Worm (Caenorhabditis elegans) whole organism, midembryonic: ENCODE data around the gene mek-1.

ENCODE experiments used
- T22C8.4 ChIP-seq: fragments of 200-800 bp; sonication (Bioruptor generic); IDR thresholded peaks from 2 replicates; pipeline ENCODE4 v1.3.6; 2022; ENCODE audit warnings: missing genetic modification characterization, missing compliant biosample characterization
- cog-1 ChIP-seq: sonication (generic microtip); optimal IDR thresholded peaks from 2 replicates; lab custom pipeline; 2016; ENCODE audit warnings: missing genetic modification characterization, missing compliant biosample characterization
- flt-1 ChIP-seq: fragments of 200-800 bp; sonication (Bioruptor generic); IDR thresholded peaks from 2 replicates; pipeline ENCODE4 v1.3.6; 2022; ENCODE audit warnings: missing genetic modification characterization, missing compliant biosample characterization
- klf-2 ChIP-seq: fragments of 200-800 bp; sonication (Bioruptor generic); conservative IDR thresholded peaks from 2 replicates; pipeline ENCODE4 v1.3.6; 2022; ENCODE audit warnings: missing genetic modification reagents, missing genetic modification characterization, missing compliant biosample characterization
- med-1 ChIP-seq: sonication (generic microtip); optimal IDR thresholded peaks from 2 replicates; lab custom pipeline; 2017; ENCODE audit warnings: missing genetic modification characterization, mild to moderate bottlenecking, missing compliant biosample characterization, antibody characterized with exemption, missing genetic modification reagents; ENCODE audit not compliant: insufficient read depth
- ref-1 ChIP-seq: fragments of 200-800 bp; sonication (Bioruptor generic); conservative IDR thresholded peaks from 2 replicates; pipeline ENCODE4 v1.3.6; 2022; ENCODE audit warnings: missing genetic modification reagents, missing genetic modification characterization, missing compliant biosample characterization
- tab-1 ChIP-seq: fragments of 200-800 bp; sonication (Bioruptor generic); IDR thresholded peaks from 2 replicates; pipeline ENCODE4 v1.3.6; 2022; ENCODE audit warnings: missing genetic modification characterization, missing compliant biosample characterization
- ztf-23 ChIP-seq: fragments of 200-800 bp; sonication (Bioruptor generic); IDR thresholded peaks from 2 replicates; pipeline ENCODE4 v1.3.6; 2022; ENCODE audit warnings: missing genetic modification reagents, missing genetic modification characterization, missing compliant biosample characterization
- ztf-29 ChIP-seq: fragments of 200-800 bp; sonication (Bioruptor generic); IDR thresholded peaks from 2 replicates; pipeline ENCODE4 v1.3.6; 2022; ENCODE audit warnings: missing genetic modification reagents, missing genetic modification characterization, missing compliant biosample characterization

Gene mek-1

DNA sequence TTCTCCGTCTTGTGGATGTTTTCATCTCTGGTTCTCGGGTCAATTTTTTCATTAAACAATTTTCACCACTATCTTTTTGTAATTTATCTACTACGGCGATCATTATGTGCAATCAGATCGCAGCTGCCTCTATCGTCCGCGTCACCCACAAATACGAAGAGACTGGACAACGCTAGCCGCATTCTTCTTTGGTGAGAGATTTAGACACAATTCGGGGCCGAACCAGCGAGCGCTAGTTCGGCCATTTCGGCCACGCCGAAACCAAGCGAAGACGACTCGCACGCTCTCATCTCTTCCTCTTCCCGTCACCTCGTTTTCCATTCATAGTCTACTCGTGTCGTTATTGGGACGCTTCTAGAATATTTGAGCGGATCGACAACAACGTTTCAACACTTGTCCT, 6.7 kb downstream of the mek-1 start, which contains the start of gene gly-12:
Gene gly-12, plus strand, starts transcription at position 117 of the 400 bp plus-strand sequence.
- no peak for TF ChIP-seq tab-1 (GFP tag; lab: Robert Waterston, UW)
- no peak for TF ChIP-seq flt-1
- no peak for TF ChIP-seq klf-2 (GFP tag; lab: Robert Waterston, UW)
- no peak for TF ChIP-seq ztf-29
- no peak for TF ChIP-seq cog-1
- no peak for TF ChIP-seq ref-1
- TF ChIP-seq T22C8.4 (GFP tag; lab: Robert Waterston, UW): no peak
- TF ChIP-seq med-1 (GFP tag; lab: Kevin White, UChicago): no peak
- no peak for TF ChIP-seq ztf-23 (GFP tag; lab: Robert Waterston, UW)

DNA sequence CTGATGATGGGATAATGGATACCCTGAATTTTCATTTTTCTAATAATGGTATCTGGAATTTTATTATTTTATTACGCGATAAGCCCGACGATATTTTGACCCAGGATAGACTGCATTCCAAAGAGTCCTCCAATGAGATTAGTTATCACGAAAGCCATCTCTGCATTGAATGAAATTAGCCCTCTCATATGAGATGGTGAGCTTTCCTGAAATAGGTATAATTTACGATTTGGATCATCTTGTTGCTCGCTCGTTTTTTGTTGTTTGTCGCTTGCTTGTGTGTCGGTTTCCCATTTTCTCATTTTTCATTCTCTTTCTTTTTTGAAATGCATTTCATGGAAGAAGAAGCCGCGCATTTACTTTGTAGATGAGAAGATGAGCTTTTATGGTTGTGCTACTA, 12.5 kb downstream of the mek-1 start:
- TF ChIP-seq med-1 (GFP tag; lab: Kevin White, UChicago) (no peak), ztf-29 (no peak), ref-1 (no peak), tab-1 (GFP tag; lab: Robert Waterston, UW) (no peak), T22C8.4 (GFP tag; lab: Robert Waterston, UW) (no peak), cog-1 (no peak), ztf-23 (GFP tag; lab: Robert Waterston, UW) (no peak), flt-1 (no peak)

DNA sequence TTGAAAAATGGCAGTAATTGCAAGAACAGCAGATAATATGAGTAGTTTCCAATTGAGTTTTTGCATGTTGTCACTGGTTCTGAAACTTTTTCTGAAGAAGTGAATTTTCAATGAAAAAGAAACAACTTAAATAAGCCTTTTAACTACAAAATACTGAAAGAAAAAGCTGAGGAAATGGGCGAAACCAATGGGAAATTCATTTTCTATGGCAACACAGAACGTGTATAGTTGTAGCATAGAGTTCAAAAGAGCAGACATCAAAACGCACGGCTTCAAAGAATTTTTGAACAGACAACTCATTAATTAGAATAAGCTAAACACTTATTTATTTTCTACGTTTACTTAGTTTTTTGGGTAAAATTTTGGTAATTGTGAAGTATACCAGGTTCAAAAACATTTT, 14.0 kb downstream of the mek-1 start, which contains the start of gene F48E3.2:
Gene F48E3.2, minus strand, starts transcription at position 101 of the 400 bp plus-strand sequence.
- no peak for TF ChIP-seq tab-1 (GFP tag; lab: Robert Waterston, UW)
- TF ChIP-seq ztf-29: no peak
- TF ChIP-seq ztf-23 (GFP tag; lab: Robert Waterston, UW): no peak
- TF ChIP-seq klf-2 (GFP tag; lab: Robert Waterston, UW): no peak
- TF ChIP-seq med-1 (GFP tag; lab: Kevin White, UChicago): no peak
- no peak for TF ChIP-seq flt-1

DNA sequence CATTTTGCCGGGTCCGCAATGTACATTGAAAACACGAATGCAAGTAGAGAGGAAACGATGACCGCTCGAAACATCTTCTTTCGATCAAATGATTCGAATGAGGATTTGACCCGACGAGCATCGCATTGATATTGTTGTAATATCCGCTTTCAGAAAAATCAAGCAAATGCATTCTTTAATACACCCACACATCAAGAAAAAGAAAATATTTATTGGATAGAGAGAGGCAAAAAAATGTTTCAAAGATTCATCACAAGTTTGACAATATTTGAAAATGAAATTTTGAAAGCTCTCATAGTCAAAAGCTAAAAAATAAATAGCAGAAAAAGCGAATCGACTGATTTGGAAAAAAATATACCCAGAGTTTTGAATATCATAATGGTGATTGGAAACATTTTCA, 16.4 kb downstream of the mek-1 start, which contains the start of gene try-14:
Gene try-14, minus strand, starts transcription at position 101 of the 400 bp plus-strand sequence.
- TF ChIP-seq med-1 (GFP tag; lab: Kevin White, UChicago): no peak
- no peak for TF ChIP-seq flt-1
- no peak for TF ChIP-seq tab-1 (GFP tag; lab: Robert Waterston, UW)
- TF ChIP-seq ztf-29: no peak
- no peak for TF ChIP-seq cog-1
- no peak for TF ChIP-seq klf-2 (GFP tag; lab: Robert Waterston, UW)
- no peak for TF ChIP-seq ztf-23 (GFP tag; lab: Robert Waterston, UW)
- no peak for TF ChIP-seq ref-1
- TF ChIP-seq T22C8.4 (GFP tag; lab: Robert Waterston, UW): no peak

DNA sequence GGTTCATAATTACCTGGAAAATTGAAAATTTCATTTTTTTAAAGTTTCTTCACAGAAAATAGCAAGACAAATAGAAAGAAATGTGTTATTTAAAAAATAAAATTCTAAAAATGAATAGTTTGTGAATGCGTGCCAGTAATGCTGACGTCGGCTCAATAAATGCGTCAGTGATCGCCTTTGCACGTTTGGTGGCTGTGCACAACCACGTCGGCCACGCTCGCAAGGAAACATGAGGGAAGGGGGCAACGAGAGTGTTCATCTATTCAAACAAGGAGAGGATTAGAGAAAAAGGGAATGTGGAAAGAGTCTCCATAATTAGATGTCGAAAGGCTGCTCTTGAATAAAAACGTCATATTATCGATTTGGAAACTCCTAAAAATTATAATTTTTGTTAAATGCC, 21.9 kb downstream of the mek-1 start, which contains the start of gene uggt-1:
Gene uggt-1, minus strand, starts transcription at position 13 of the 400 bp plus-strand sequence.
- no peak for TF ChIP-seq ref-1
- no peak for TF ChIP-seq T22C8.4 (GFP tag; lab: Robert Waterston, UW)
- TF ChIP-seq ztf-29: no peak
- TF ChIP-seq flt-1: peak; percentile 72
- TF ChIP-seq med-1 (GFP tag; lab: Kevin White, UChicago): peak; percentile 14
- peak; percentile 78 for TF ChIP-seq cog-1
- TF ChIP-seq klf-2 (GFP tag; lab: Robert Waterston, UW): no peak
- TF ChIP-seq tab-1 (GFP tag; lab: Robert Waterston, UW): 0 out of 2 replicates have a peak, but pooled peaks have one; percentile 46
- TF ChIP-seq ztf-23 (GFP tag; lab: Robert Waterston, UW): peak; percentile 57; the same call in 1 of the 2 replicates

DNA sequence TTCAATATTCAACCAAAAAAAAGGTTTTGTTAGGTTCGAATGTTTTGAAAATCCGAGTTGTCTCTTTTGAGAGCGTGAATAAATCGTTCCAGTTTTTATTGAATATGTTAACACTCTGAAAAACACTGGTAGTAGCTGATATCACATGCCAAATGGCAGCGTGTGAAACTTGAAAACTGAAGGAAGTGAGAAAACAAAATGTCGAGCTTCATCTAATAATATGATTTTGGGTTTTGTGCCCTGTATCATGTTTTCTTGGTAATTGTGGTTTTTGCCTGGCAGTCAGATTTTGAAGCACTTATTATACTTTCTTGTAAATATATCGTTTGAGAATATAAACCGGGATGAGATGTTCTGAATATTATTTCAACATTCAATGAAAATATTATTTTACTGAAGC, 23.8 kb downstream of the mek-1 start, which contains the start of gene F48E3.6:
Gene F48E3.6, minus strand, starts transcription at position 101 of the 400 bp plus-strand sequence.
- TF ChIP-seq T22C8.4 (GFP tag; lab: Robert Waterston, UW) (no peak), ref-1 (no peak), klf-2 (GFP tag; lab: Robert Waterston, UW) (no peak), cog-1 (no peak), ztf-29 (no peak), flt-1 (no peak), med-1 (GFP tag; lab: Kevin White, UChicago) (no peak), tab-1 (GFP tag; lab: Robert Waterston, UW) (no peak), ztf-23 (GFP tag; lab: Robert Waterston, UW) (no peak)

DNA sequence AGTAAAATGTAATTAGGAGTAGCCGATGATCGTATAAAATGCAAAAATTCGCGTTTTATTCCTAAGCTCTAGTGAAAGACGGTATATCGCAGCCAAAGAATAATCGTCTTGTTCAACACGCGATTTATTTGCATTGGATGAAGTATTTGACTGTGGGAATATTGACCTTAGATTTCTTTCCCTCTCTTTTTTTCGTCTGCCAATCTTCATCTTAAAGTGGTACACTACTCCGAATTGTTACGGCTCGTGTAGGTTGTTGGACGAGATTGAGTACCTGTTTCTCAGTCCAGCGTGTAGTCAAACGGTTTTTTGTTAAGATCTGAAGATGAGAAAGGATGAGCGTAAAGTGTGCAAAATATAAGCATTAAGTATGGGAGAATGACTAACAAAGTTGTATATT, 27.5 kb downstream of the mek-1 start, which contains the start of gene lgc-11:
Gene lgc-11, minus strand, starts transcription at position 101 of the 400 bp plus-strand sequence.
- TF ChIP-seq med-1 (GFP tag; lab: Kevin White, UChicago): no peak
- TF ChIP-seq T22C8.4 (GFP tag; lab: Robert Waterston, UW): no peak
- TF ChIP-seq ztf-29: no peak
- TF ChIP-seq cog-1: no peak
- TF ChIP-seq ref-1: no peak
- TF ChIP-seq tab-1 (GFP tag; lab: Robert Waterston, UW): no peak
- TF ChIP-seq ztf-23 (GFP tag; lab: Robert Waterston, UW): no peak
- no peak for TF ChIP-seq flt-1
- no peak for TF ChIP-seq klf-2 (GFP tag; lab: Robert Waterston, UW)

DNA sequence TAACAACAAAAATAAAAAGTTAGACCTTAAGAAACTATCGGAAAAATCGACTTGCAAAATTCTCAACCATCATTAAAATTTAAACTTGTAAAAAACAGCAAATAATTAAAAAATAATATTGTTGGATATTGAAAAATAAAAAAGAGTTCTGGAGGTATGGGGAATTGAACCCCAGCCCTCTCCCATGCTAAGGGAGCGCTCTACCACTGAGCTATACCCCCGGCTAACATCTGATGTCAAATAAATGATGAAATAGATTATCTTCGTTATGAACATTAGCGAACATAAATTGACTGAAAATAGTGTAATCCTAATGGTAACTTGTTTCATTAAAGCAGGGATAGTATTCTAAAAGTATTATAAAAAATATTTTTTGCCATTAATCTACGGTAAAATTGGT, 28.1 kb downstream of the mek-1 start:
- TF ChIP-seq ztf-23 (GFP tag; lab: Robert Waterston, UW) (no peak), med-1 (GFP tag; lab: Kevin White, UChicago) (no peak), T22C8.4 (GFP tag; lab: Robert Waterston, UW) (no peak), klf-2 (GFP tag; lab: Robert Waterston, UW) (no peak), cog-1 (no peak), flt-1 (no peak; the same call in none of the 2 replicates), ztf-29 (no peak), tab-1 (GFP tag; lab: Robert Waterston, UW) (no peak), ref-1 (no peak)

DNA sequence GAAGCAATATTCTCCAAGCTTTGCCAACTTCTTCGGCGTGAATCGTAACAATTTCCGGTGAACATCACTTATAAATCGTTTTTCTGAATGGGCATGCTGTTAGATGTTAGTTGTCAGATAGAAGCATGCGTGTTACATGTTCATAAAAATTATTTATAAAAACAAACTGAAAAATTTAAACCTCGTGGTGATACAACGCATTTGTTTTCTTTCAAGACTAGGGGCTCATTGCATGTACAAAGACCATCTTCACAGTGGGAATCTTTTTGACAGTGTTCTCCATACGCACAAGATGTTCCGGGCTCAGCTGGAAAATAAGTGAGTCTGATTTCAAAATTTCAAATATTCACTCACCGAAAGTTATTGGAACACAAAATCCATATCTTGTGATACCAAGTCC, 33.7 kb downstream of the mek-1 start:
- no peak for TF ChIP-seq klf-2 (GFP tag; lab: Robert Waterston, UW)

DNA sequence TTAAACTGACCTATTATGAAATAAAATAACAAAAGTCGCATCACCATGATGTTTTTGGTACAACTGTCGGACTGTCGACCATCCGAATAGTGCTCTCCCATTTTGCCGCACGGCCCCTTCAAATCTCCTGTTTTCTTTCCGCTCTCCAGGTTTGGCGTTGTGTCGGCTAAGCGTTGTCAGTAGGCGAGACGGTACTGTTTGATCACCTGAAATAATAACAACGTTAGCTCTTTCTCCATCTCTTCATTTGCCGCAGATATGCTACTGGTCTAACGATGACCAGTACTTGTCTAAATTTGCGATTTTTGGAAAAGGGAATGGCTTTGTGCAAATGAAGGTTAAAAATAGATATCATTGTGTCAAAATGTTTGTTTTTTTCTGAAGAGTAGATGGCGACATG, 40.5 kb downstream of the mek-1 start, which contains the start of gene chts-1:
Gene chts-1, minus strand, starts transcription at position 101 of the 400 bp plus-strand sequence.
- TF ChIP-seq flt-1: no peak
- no peak for TF ChIP-seq ztf-23 (GFP tag; lab: Robert Waterston, UW)
- no peak for TF ChIP-seq cog-1
- no peak for TF ChIP-seq T22C8.4 (GFP tag; lab: Robert Waterston, UW)
- no peak for TF ChIP-seq med-1 (GFP tag; lab: Kevin White, UChicago)
- no peak for TF ChIP-seq ztf-29
- TF ChIP-seq ref-1: no peak
- TF ChIP-seq tab-1 (GFP tag; lab: Robert Waterston, UW): no peak
- no peak for TF ChIP-seq klf-2 (GFP tag; lab: Robert Waterston, UW)
